Worm (Caenorhabditis elegans): ENCODE results near the gene C16D9.9.

ce11 chrV:8253946-8254345, 10.1 kb upstream of the C16D9.9 start:
- TF ChIP-seq eyg-1 (tag; optimal IDR thresholded peaks at IDR 0.05) (no peak), pag-3 (tag; optimal IDR thresholded peaks at IDR 0.05; ENCODE audit: borderline replicate concordance) (no peak), ceh-45 (GFP tag; IDR thresholded peaks at IDR 0.05) (no peak), ceh-24 (tag; optimal IDR thresholded peaks at IDR 0.05) (no peak), npax-4 (tag; optimal IDR thresholded peaks at IDR 0.05) (no peak), ceh-6 (GFP tag; optimal IDR thresholded peaks at IDR 0.05) (no peak), che-1 (tag; optimal IDR thresholded peaks at IDR 0.05) (no peak), lin-11 (tag; optimal IDR thresholded peaks at IDR 0.05) (no peak), pha-4 (tag; optimal IDR thresholded peaks at IDR 0.05) (no peak), ztf-16 (tag; optimal IDR thresholded peaks at IDR 0.05) (no peak), ceh-22 (tag; optimal IDR thresholded peaks at IDR 0.05) (no peak), tbx-2 (tag; optimal IDR thresholded peaks at IDR 0.05) (no peak), pha-2 (tag; optimal IDR thresholded peaks at IDR 0.05) (no peak), odd-2 (tag; optimal IDR thresholded peaks at IDR 0.05) (no peak)

Measured in whole organism, late embryonic.